Worm (Caenorhabditis elegans) whole organism, late embryonic: ENCODE data around the gene famh-136.

ENCODE experiments used
- C08G9.2 ChIP-seq: sonication (generic microtip); optimal IDR thresholded peaks from 2 replicates; lab custom pipeline; 2016; ENCODE audit warnings: mild to moderate bottlenecking, missing genetic modification characterization, moderate library complexity, missing compliant biosample characterization
- C38D4.7 ChIP-seq: fragments of 200-800 bp; sonication (Bioruptor generic); optimal IDR thresholded peaks from 2 replicates; lab custom pipeline; 2018; ENCODE audit warnings: mild to moderate bottlenecking, missing genetic modification characterization, moderate library complexity, missing compliant biosample characterization
- Y22D7AL.16 ChIP-seq: sonication (generic microtip); optimal IDR thresholded peaks from 2 replicates; lab custom pipeline; 2016; ENCODE audit warnings: missing genetic modification characterization, missing compliant biosample characterization
- ahr-1 ChIP-seq: sonication (generic microtip); optimal IDR thresholded peaks from 2 replicates; lab custom pipeline; 2016; ENCODE audit warnings: missing genetic modification characterization, missing compliant biosample characterization
- ceh-18 ChIP-seq: sonication (generic microtip); optimal IDR thresholded peaks from 2 replicates; lab custom pipeline; 2016; ENCODE audit warnings: missing genetic modification characterization, missing compliant biosample characterization
- ceh-19 ChIP-seq: fragments of 200-800 bp; sonication (Bioruptor generic); optimal IDR thresholded peaks from 2 replicates; lab custom pipeline; 2018; ENCODE audit warnings: mild to moderate bottlenecking, missing genetic modification characterization, missing compliant biosample characterization
- ceh-2 ChIP-seq: sonication (generic microtip); optimal IDR thresholded peaks from 2 replicates; lab custom pipeline; 2016; ENCODE audit warnings: missing genotype, missing genetic modification characterization, missing compliant biosample characterization
- ceh-24 ChIP-seq: sonication (generic microtip); optimal IDR thresholded peaks from 2 replicates; lab custom pipeline; 2016; ENCODE audit warnings: mild to moderate bottlenecking, missing genetic modification characterization, missing compliant biosample characterization
- ceh-31 ChIP-seq: sonication (generic microtip); optimal IDR thresholded peaks from 2 replicates; lab custom pipeline; 2016; ENCODE audit warnings: missing genetic modification characterization, missing compliant biosample characterization
- ceh-34 ChIP-seq: sonication (generic microtip); optimal IDR thresholded peaks from 2 replicates; lab custom pipeline; 2016; ENCODE audit warnings: mild to moderate bottlenecking, missing genetic modification characterization, missing compliant biosample characterization
- ceh-9 ChIP-seq: sonication (generic microtip); optimal IDR thresholded peaks from 2 replicates; lab custom pipeline; 2016; ENCODE audit warnings: mild to moderate bottlenecking, missing genetic modification characterization, inconsistent platforms, missing compliant biosample characterization
- elt-2 ChIP-seq: sonication (generic microtip); optimal IDR thresholded peaks from 2 replicates; lab custom pipeline; 2016; ENCODE audit warnings: missing genetic modification reagents, missing genetic modification characterization, missing compliant biosample characterization
- ets-4 ChIP-seq: sonication (generic microtip); optimal IDR thresholded peaks from 2 replicates; lab custom pipeline; 2016; ENCODE audit warnings: missing genetic modification characterization, missing compliant biosample characterization
- fkh-6 ChIP-seq: sonication (generic microtip); optimal IDR thresholded peaks from 2 replicates; lab custom pipeline; 2016; ENCODE audit warnings: missing genetic modification characterization, missing compliant biosample characterization
- gmeb-2 ChIP-seq: sonication (generic microtip); optimal IDR thresholded peaks from 2 replicates; lab custom pipeline; 2016; ENCODE audit warnings: missing genetic modification characterization, inconsistent platforms, missing compliant biosample characterization
- hlh-13 ChIP-seq: fragments of 200-800 bp; sonication (Bioruptor generic); optimal IDR thresholded peaks from 2 replicates; lab custom pipeline; 2018; ENCODE audit warnings: mild to moderate bottlenecking, missing genetic modification characterization, missing compliant biosample characterization
- hlh-15 ChIP-seq: sonication (generic microtip); optimal IDR thresholded peaks from 2 replicates; lab custom pipeline; 2016; ENCODE audit warnings: missing genetic modification characterization, missing compliant biosample characterization
- hlh-30 ChIP-seq: sonication (generic microtip); optimal IDR thresholded peaks from 2 replicates; lab custom pipeline; 2017; ENCODE audit warnings: antibody characterized with exemption, missing genetic modification characterization, missing compliant biosample characterization; ENCODE audit not compliant: insufficient read depth
- hlh-6 ChIP-seq: sonication (generic microtip); optimal IDR thresholded peaks from 2 replicates; lab custom pipeline; 2016; ENCODE audit warnings: missing genotype, missing genetic modification characterization, missing compliant biosample characterization
- lim-6 ChIP-seq: sonication (generic microtip); optimal IDR thresholded peaks from 2 replicates; lab custom pipeline; 2016; ENCODE audit warnings: missing genetic modification characterization, missing compliant biosample characterization
- nfya-1 ChIP-seq: sonication (generic microtip); optimal IDR thresholded peaks from 2 replicates; lab custom pipeline; 2017; ENCODE audit warnings: missing genetic modification characterization, mild to moderate bottlenecking, missing compliant biosample characterization, antibody characterized with exemption, moderate library complexity
- nhr-11 ChIP-seq: fragments of 150-350 bp; optimal IDR thresholded peaks from 2 replicates; lab custom pipeline; 2014; ENCODE audit warnings: missing biosample characterization, missing genetic modification characterization
- odd-2 ChIP-seq: sonication (generic microtip); optimal IDR thresholded peaks from 2 replicates; lab custom pipeline; 2017; ENCODE audit warnings: antibody characterized with exemption, mild to moderate bottlenecking, missing genetic modification characterization, missing compliant biosample characterization
- pag-3 ChIP-seq: sonication (generic microtip); optimal IDR thresholded peaks from 2 replicates; lab custom pipeline; 2016; ENCODE audit warnings: missing compliant biosample characterization, missing genetic modification characterization, borderline replicate concordance
- pat-9 ChIP-seq: fragments of 200-800 bp; sonication (Bioruptor generic); optimal IDR thresholded peaks from 2 replicates; lab custom pipeline; 2018; ENCODE audit warnings: mild to moderate bottlenecking, missing genetic modification characterization, moderate library complexity, missing compliant biosample characterization
- pax-1 ChIP-seq: fragments of 150-350 bp; optimal IDR thresholded peaks from 2 replicates; lab custom pipeline; 2014; ENCODE audit warnings: missing biosample characterization, missing genetic modification characterization
- pha-2 ChIP-seq: sonication (generic microtip); optimal IDR thresholded peaks from 2 replicates; lab custom pipeline; 2017; ENCODE audit warnings: mild to moderate bottlenecking, missing genetic modification characterization, missing compliant biosample characterization
- pha-4 ChIP-seq: fragments of 150-350 bp; optimal IDR thresholded peaks from 2 replicates; lab custom pipeline; 2018; ENCODE audit warnings: missing biosample characterization, missing genetic modification reagents, missing genetic modification characterization
- pros-1 ChIP-seq: fragments of 150-350 bp; optimal IDR thresholded peaks from 2 replicates; lab custom pipeline; 2014; ENCODE audit warnings: missing biosample characterization, missing genetic modification reagents, missing genetic modification characterization
- ref-2 ChIP-seq: sonication (generic microtip); optimal IDR thresholded peaks from 2 replicates; lab custom pipeline; 2016; ENCODE audit warnings: missing genetic modification characterization, missing compliant biosample characterization
- rnt-1 ChIP-seq: sonication (generic microtip); optimal IDR thresholded peaks from 2 replicates; lab custom pipeline; 2016; ENCODE audit warnings: missing genetic modification characterization, missing compliant biosample characterization
- sox-2 ChIP-seq: fragments of 200-800 bp; sonication (Bioruptor generic); IDR thresholded peaks from 2 replicates; pipeline ENCODE4 v1.3.6; 2022; ENCODE audit warnings: missing genetic modification reagents, missing genetic modification characterization, missing compliant biosample characterization
- tbx-2 ChIP-seq: sonication (generic microtip); optimal IDR thresholded peaks from 2 replicates; lab custom pipeline; 2016; ENCODE audit warnings: missing genetic modification characterization, missing compliant biosample characterization
- ttx-3 ChIP-seq: sonication (generic microtip); optimal IDR thresholded peaks from 2 replicates; lab custom pipeline; 2016; ENCODE audit warnings: missing genetic modification reagents, missing genetic modification characterization, missing compliant biosample characterization
- unc-42 ChIP-seq: sonication (generic microtip); optimal IDR thresholded peaks from 2 replicates; lab custom pipeline; 2016; ENCODE audit warnings: missing genotype, missing genetic modification characterization, missing compliant biosample characterization
- unc-55 ChIP-seq: sonication (generic microtip); optimal IDR thresholded peaks from 2 replicates; lab custom pipeline; 2017; ENCODE audit warnings: missing biosample characterization, missing genetic modification reagents, missing genetic modification characterization
- zip-5 ChIP-seq: sonication (generic microtip); optimal IDR thresholded peaks from 2 replicates; lab custom pipeline; 2016; ENCODE audit warnings: missing genetic modification characterization, missing compliant biosample characterization
- ztf-16 ChIP-seq: sonication (generic microtip); optimal IDR thresholded peaks from 2 replicates; lab custom pipeline; 2017; ENCODE audit warnings: missing genetic modification characterization, missing compliant biosample characterization

Gene famh-136

DNA sequence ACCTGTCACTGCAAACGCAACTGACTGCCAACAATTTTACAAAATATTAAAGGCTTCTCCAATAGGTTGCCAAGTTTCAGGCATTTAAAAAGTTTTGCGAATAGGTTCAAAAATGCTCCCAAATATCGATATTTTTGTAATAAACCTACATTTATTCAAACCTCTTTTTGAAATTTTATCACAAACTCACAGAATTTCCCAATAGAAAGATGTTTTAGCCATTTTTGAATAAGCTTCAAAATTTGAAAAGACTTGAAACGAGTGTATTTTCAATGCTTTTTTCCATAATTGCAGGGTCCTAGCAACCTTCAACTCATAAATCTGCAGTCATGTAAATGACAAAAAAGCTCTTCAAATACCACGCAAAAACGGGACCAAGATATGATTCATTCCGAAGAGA, 5.2 kb upstream of the famh-136 start:
- no peak for TF ChIP-seq Y22D7AL.16 (tag; lab: Kevin White, UChicago)
- TF ChIP-seq lim-6: no peak
- TF ChIP-seq ahr-1 (tag; lab: Kevin White, UChicago): no peak
- no peak for TF ChIP-seq zip-5 (tag; lab: Kevin White, UChicago)
- TF ChIP-seq pax-1: no peak
- no peak for TF ChIP-seq ttx-3 (tag; lab: Kevin White, UChicago)
- no peak for TF ChIP-seq hlh-15 (tag; lab: Kevin White, UChicago)
- no peak for TF ChIP-seq ets-4 (tag; lab: Kevin White, UChicago)
- TF ChIP-seq ref-2 (tag; lab: Kevin White, UChicago): no peak
- no peak for TF ChIP-seq pha-4 (tag; lab: Kevin White, UChicago)
- no peak for TF ChIP-seq elt-2 (tag; lab: Kevin White, UChicago)
- no peak for TF ChIP-seq hlh-13 (GFP tag; lab: Kevin White, UChicago)

DNA sequence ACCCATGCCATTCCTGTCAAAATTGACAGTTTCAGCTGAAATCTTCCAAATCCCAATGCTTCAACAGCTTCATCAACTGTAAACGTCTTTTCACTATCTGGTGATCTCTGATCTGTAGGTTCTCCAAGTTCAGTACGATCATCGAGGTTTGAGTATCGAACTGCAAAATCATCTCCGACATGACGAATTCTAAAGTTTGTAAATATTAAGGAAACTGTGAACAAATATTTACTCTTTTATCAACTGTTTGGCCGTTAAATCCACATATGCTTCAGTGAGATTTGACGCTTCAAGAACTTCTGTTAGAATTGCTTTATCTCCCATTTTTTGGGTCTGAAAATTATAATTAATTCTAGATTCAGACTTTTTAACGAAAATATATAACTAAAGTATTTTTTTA, 2.4 kb upstream of the famh-136 start, which contains the start of gene svop-1:
Gene svop-1, minus strand, starts transcription at position 339 of the 400 bp plus-strand sequence.
- TF ChIP-seq gmeb-2: no peak
- TF ChIP-seq Y22D7AL.16 (tag; lab: Kevin White, UChicago): no peak
- no peak for TF ChIP-seq odd-2 (tag; lab: Kevin White, UChicago)
- no peak for TF ChIP-seq pag-3 (tag; lab: Kevin White, UChicago)
- no peak for TF ChIP-seq zip-5 (tag; lab: Kevin White, UChicago)
- no peak for TF ChIP-seq ceh-9 (tag; lab: Kevin White, UChicago)
- no peak for TF ChIP-seq ceh-2 (tag; lab: Kevin White, UChicago)
- TF ChIP-seq unc-42 (tag; lab: Kevin White, UChicago): no peak
- TF ChIP-seq ztf-16 (tag; lab: Kevin White, UChicago): no peak
- TF ChIP-seq sox-2: no peak
- TF ChIP-seq ets-4 (tag; lab: Kevin White, UChicago): no peak
- TF ChIP-seq C08G9.2: no peak
- no peak for TF ChIP-seq hlh-6 (tag; lab: Kevin White, UChicago)
- TF ChIP-seq C38D4.7 (GFP tag; lab: Kevin White, UChicago): no peak
- TF ChIP-seq nfya-1 (tag; lab: Kevin White, UChicago): no peak
- no peak for TF ChIP-seq hlh-15 (tag; lab: Kevin White, UChicago)
- TF ChIP-seq fkh-6 (tag; lab: Kevin White, UChicago): no peak
- TF ChIP-seq elt-2 (tag; lab: Kevin White, UChicago): no peak

ce11 chrIII:8886309-8886708, 1.2 kb upstream of the famh-136 start:
- TF ChIP-seq ceh-2 (tag; lab: Kevin White, UChicago): peak; percentile 8
- TF ChIP-seq ceh-19 (GFP tag; lab: Kevin White, UChicago): peak; percentile 54
- TF ChIP-seq nfya-1 (tag; lab: Kevin White, UChicago): peak; percentile 1
- no peak for TF ChIP-seq rnt-1 (tag; lab: Kevin White, UChicago)
- peak; percentile 30 for TF ChIP-seq ceh-31 (tag; lab: Kevin White, UChicago)
- peak; percentile 34 for TF ChIP-seq tbx-2 (tag; lab: Kevin White, UChicago)
- TF ChIP-seq ref-2 (tag; lab: Kevin White, UChicago): no peak
- TF ChIP-seq fkh-6 (tag; lab: Kevin White, UChicago): no peak
- peak; percentile 2 for TF ChIP-seq ceh-34 (tag; lab: Kevin White, UChicago)
- peak; percentile 26 for TF ChIP-seq unc-42 (tag; lab: Kevin White, UChicago)
- TF ChIP-seq ceh-18: peak; percentile 10

ce11 chrIII:8888956-8889355, 1.4 kb downstream of the famh-136 start, which contains the start of gene ZK637.14:
Gene ZK637.14, minus strand, starts transcription at chrIII:8889156.
- peak; percentile 35 for TF ChIP-seq unc-55 (GFP tag; lab: Kevin White, UChicago)
- TF ChIP-seq pat-9: no peak
- TF ChIP-seq pha-2 (tag; lab: Kevin White, UChicago): no peak
- no peak for TF ChIP-seq pros-1 (tag; lab: Kevin White, UChicago)
- peak; percentile 91 for TF ChIP-seq hlh-30 (tag; lab: Kevin White, UChicago)
- TF ChIP-seq nhr-11 (tag; lab: Kevin White, UChicago): no peak
- TF ChIP-seq ceh-31 (tag; lab: Kevin White, UChicago): peak; percentile 3
- TF ChIP-seq unc-42 (tag; lab: Kevin White, UChicago): peak; percentile 60
- TF ChIP-seq ceh-24 (tag; lab: Kevin White, UChicago): no peak
- TF ChIP-seq nfya-1 (tag; lab: Kevin White, UChicago): peak; percentile 39
- TF ChIP-seq rnt-1 (tag; lab: Kevin White, UChicago): no peak
- no peak for TF ChIP-seq ahr-1 (tag; lab: Kevin White, UChicago)
